Worm (Caenorhabditis elegans) whole organism, L3 larva: Measurements from ENCODE around the gene F42E8.1.

Source experiments
- R02D3.7 ChIP-seq: fragments of 150-350 bp; optimal IDR thresholded peaks from 2 replicates; lab custom pipeline; 2014; ENCODE audit warnings: missing biosample characterization, missing genetic modification characterization
- ZK546.5 ChIP-seq: sonication (generic microtip); optimal IDR thresholded peaks from 2 replicates; lab custom pipeline; 2017; ENCODE audit warnings: missing biosample characterization, missing genetic modification characterization
- aly-2 ChIP-seq: fragments of 150-350 bp; optimal IDR thresholded peaks from 2 replicates; lab custom pipeline; 2014; ENCODE audit warnings: missing biosample characterization, missing genetic modification characterization
- ama-1 ChIP-seq: fragments of 150-350 bp; optimal IDR thresholded peaks from 2 replicates; lab custom pipeline; 2018
- ceh-16 ChIP-seq: sonication (generic microtip); optimal IDR thresholded peaks from 2 replicates; lab custom pipeline; 2017; ENCODE audit warnings: missing biosample characterization, missing genetic modification characterization
- ceh-9 ChIP-seq: sonication (generic microtip); optimal IDR thresholded peaks from 2 replicates; lab custom pipeline; 2018; ENCODE audit warnings: missing biosample characterization, missing genetic modification characterization
- daf-12 ChIP-seq: fragments of 150-350 bp; optimal IDR thresholded peaks from 2 replicates; lab custom pipeline; 2014; ENCODE audit warnings: missing biosample characterization, missing genetic modification reagents, missing genetic modification characterization
- egl-27 ChIP-seq: sonication (generic microtip); optimal IDR thresholded peaks from 4 replicates; lab custom pipeline; 2017; ENCODE audit warnings: missing biosample characterization, missing genetic modification reagents, missing genetic modification characterization
- elt-1 ChIP-seq: fragments of 150-350 bp; optimal IDR thresholded peaks from 2 replicates; lab custom pipeline; 2014; ENCODE audit warnings: missing biosample characterization, missing genetic modification characterization
- elt-2 ChIP-seq: sonication (generic microtip); optimal IDR thresholded peaks from 2 replicates; lab custom pipeline; 2016; ENCODE audit warnings: missing genetic modification reagents, mild to moderate bottlenecking, missing genetic modification characterization, missing compliant biosample characterization
- elt-3 ChIP-seq, 3 experiments: fragments of 150-350 bp in 1 of 3; sonication (generic microtip) in 2 of 3; optimal IDR thresholded peaks; 2 replicates in 2 of 3; 4 replicates in 1 of 3; lab custom pipeline; 2014 to 2017; ENCODE audit warnings: missing biosample characterization in 3 of 3, missing genetic modification characterization in 3 of 3
- eor-1 ChIP-seq, 2 experiments: fragments of 150-350 bp; optimal IDR thresholded peaks; 2 replicates each; lab custom pipeline; 2014 to 2018; ENCODE audit warnings: missing biosample characterization in 2 of 2, missing genetic modification characterization in 2 of 2
- fkh-10 ChIP-seq: sonication (generic microtip); optimal IDR thresholded peaks from 2 replicates; lab custom pipeline; 2017; ENCODE audit warnings: missing biosample characterization, missing genetic modification reagents, missing genetic modification characterization
- fkh-2 ChIP-seq: fragments of 150-350 bp; optimal IDR thresholded peaks from 2 replicates; lab custom pipeline; 2014; ENCODE audit warnings: missing biosample characterization, missing genetic modification reagents, missing genetic modification characterization
- hmg-11 ChIP-seq: sonication (generic microtip); optimal IDR thresholded peaks from 2 replicates; lab custom pipeline; 2016; ENCODE audit warnings: missing genetic modification characterization, missing compliant biosample characterization
- jun-1 ChIP-seq: fragments of 150-350 bp; optimal IDR thresholded peaks from 2 replicates; lab custom pipeline; 2014; ENCODE audit warnings: missing biosample characterization, missing genetic modification reagents, missing genetic modification characterization
- lin-15B ChIP-seq: fragments of 150-350 bp; optimal IDR thresholded peaks from 2 replicates; lab custom pipeline; 2014; ENCODE audit warnings: missing biosample characterization, missing genetic modification characterization
- lin-39 ChIP-seq: fragments of 150-350 bp; optimal IDR thresholded peaks from 2 replicates; lab custom pipeline; 2018; ENCODE audit warnings: missing biosample characterization, missing genetic modification reagents, missing genetic modification characterization
- mdl-1 ChIP-seq: fragments of 150-350 bp; optimal IDR thresholded peaks from 2 replicates; lab custom pipeline; 2014; ENCODE audit warnings: missing biosample characterization, missing genetic modification characterization
- mml-1 ChIP-seq: fragments of 150-350 bp; sonication (generic microtip); optimal IDR thresholded peaks from 3 replicates; lab custom pipeline; 2014; ENCODE audit warnings: missing biosample characterization, missing genetic modification characterization
- nhr-11 ChIP-seq: fragments of 150-350 bp; optimal IDR thresholded peaks from 2 replicates; lab custom pipeline; 2014; ENCODE audit warnings: missing biosample characterization, missing genetic modification characterization
- nhr-23 ChIP-seq: fragments of 150-350 bp; optimal IDR thresholded peaks from 2 replicates; lab custom pipeline; 2014; ENCODE audit warnings: missing biosample characterization, missing genetic modification reagents, missing genetic modification characterization
- nhr-237 ChIP-seq: fragments of 150-350 bp; optimal IDR thresholded peaks from 2 replicates; lab custom pipeline; 2014; ENCODE audit warnings: missing biosample characterization, missing genetic modification characterization
- nhr-28 ChIP-seq: fragments of 150-350 bp; optimal IDR thresholded peaks from 2 replicates; lab custom pipeline; 2014; ENCODE audit warnings: missing biosample characterization, missing genetic modification characterization
- nhr-67 ChIP-seq: fragments of 150-350 bp; optimal IDR thresholded peaks from 2 replicates; lab custom pipeline; 2014; ENCODE audit warnings: missing biosample characterization, missing genetic modification characterization
- nhr-76 ChIP-seq: fragments of 150-350 bp; sonication (generic microtip); optimal IDR thresholded peaks from 5 replicates; lab custom pipeline; 2014; ENCODE audit warnings: missing biosample characterization, missing genetic modification characterization
- nhr-77 ChIP-seq: fragments of 150-350 bp; optimal IDR thresholded peaks from 2 replicates; lab custom pipeline; 2014; ENCODE audit warnings: missing biosample characterization, missing genetic modification characterization
- pha-4 ChIP-seq: fragments of 150-350 bp; optimal IDR thresholded peaks from 2 replicates; lab custom pipeline; 2014; ENCODE audit warnings: missing biosample characterization, missing genetic modification reagents, missing genetic modification characterization
- sea-2 ChIP-seq: fragments of 150-350 bp; sonication (generic microtip); optimal IDR thresholded peaks from 4 replicates; lab custom pipeline; 2014; ENCODE audit warnings: missing biosample characterization, missing genetic modification reagents, missing genetic modification characterization
- skn-1 ChIP-seq: fragments of 150-350 bp; optimal IDR thresholded peaks from 2 replicates; lab custom pipeline; 2014; ENCODE audit warnings: missing biosample characterization, missing genetic modification characterization
- tbx-2 ChIP-seq: sonication (generic microtip); optimal IDR thresholded peaks from 2 replicates; lab custom pipeline; 2016; ENCODE audit warnings: mild to moderate bottlenecking, missing genetic modification characterization, missing compliant biosample characterization
- unc-39 ChIP-seq: sonication (generic microtip); optimal IDR thresholded peaks from 4 replicates; lab custom pipeline; 2017; ENCODE audit warnings: missing biosample characterization, missing genetic modification characterization
- unc-62 ChIP-seq: fragments of 150-350 bp; sonication (generic microtip); optimal IDR thresholded peaks from 4 replicates; lab custom pipeline; 2014; ENCODE audit warnings: missing biosample characterization, missing genetic modification reagents, missing genetic modification characterization
- zag-1 ChIP-seq: fragments of 150-350 bp; optimal IDR thresholded peaks from 2 replicates; lab custom pipeline; 2014; ENCODE audit warnings: missing biosample characterization, missing genetic modification characterization

Gene F42E8.1

ce11 chrV:13025283-13025682 lies 36.7 kb upstream of the F42E8.1 start:
- no peak for TF ChIP-seq zag-1 (tag; lab: Kevin White, UChicago)
- no peak for TF ChIP-seq jun-1
- TF ChIP-seq fkh-10 (GFP tag; lab: Kevin White, UChicago): no peak
- no peak for TF ChIP-seq lin-39 (tag; lab: Kevin White, UChicago)
- TF ChIP-seq nhr-76 (tag; lab: Kevin White, UChicago): no peak
- no peak for TF ChIP-seq nhr-77 (tag; lab: Kevin White, UChicago)
- no peak for TF ChIP-seq ceh-9 (tag; lab: Kevin White, UChicago)
- no peak for TF ChIP-seq R02D3.7
- no peak for TF ChIP-seq mdl-1 (tag; lab: Kevin White, UChicago)
- TF ChIP-seq sea-2 (GFP tag; lab: Kevin White, UChicago): no peak
- TF ChIP-seq nhr-28 (tag; lab: Kevin White, UChicago): no peak
- TF ChIP-seq daf-12 (tag; lab: Kevin White, UChicago): no peak
- no peak for TF ChIP-seq unc-39 (tag; lab: Kevin White, UChicago)
- no peak for TF ChIP-seq fkh-2 (tag; lab: Kevin White, UChicago)

- TF ChIP-seq eor-1 (tag; optimal IDR thresholded peaks at IDR 0.05; lab: Kevin White, UChicago) (no peak), fkh-10 (GFP tag; lab: Kevin White, UChicago) (no peak), elt-2 (tag; lab: Kevin White, UChicago) (peak; percentile 17), nhr-77 (tag; lab: Kevin White, UChicago) (no peak)
These were observed 35.2 kb upstream of the F42E8.1 start for ce11 chrV:13026631-13027299.

ce11 chrV:13028871-13029270 lies 33.1 kb upstream of the F42E8.1 start:
- TF ChIP-seq fkh-10 (GFP tag; lab: Kevin White, UChicago): peak; percentile 13
- no peak for TF ChIP-seq fkh-2 (tag; lab: Kevin White, UChicago)
- TF ChIP-seq, all 47 proteins: peak for 1

- no peak for TF ChIP-seq tbx-2
- no peak for TF ChIP-seq nhr-237 (tag; lab: Kevin White, UChicago)
- no peak for TF ChIP-seq nhr-23 (tag; lab: Kevin White, UChicago)
These were observed 28.7 kb upstream of the F42E8.1 start, which contains the start of gene W07G4.1 for ce11 chrV:13033223-13033622. Gene W07G4.1 (plus strand): TSS chrV:13033523.

- TF ChIP-seq elt-3 (tag; optimal IDR thresholded peaks at IDR 0.05; lab: Kevin White, UChicago) (no peak), fkh-10 (GFP tag; lab: Kevin White, UChicago) (no peak), unc-62 (GFP tag; lab: Kevin White, UChicago) (no peak), elt-1 (no peak), ceh-16 (tag; lab: Kevin White, UChicago) (no peak), pha-4 (tag; lab: Kevin White, UChicago) (no peak), sea-2 (GFP tag; lab: Kevin White, UChicago) (no peak), ama-1 (lab: Kevin White, UChicago) (no peak), hmg-11 (tag; lab: Kevin White, UChicago) (no peak), mml-1 (no peak), daf-12 (tag; lab: Kevin White, UChicago) (no peak), ceh-9 (tag; lab: Kevin White, UChicago) (no peak), ZK546.5 (tag; lab: Kevin White, UChicago) (no peak), nhr-67 (no peak), skn-1 (tag; lab: Kevin White, UChicago) (no peak), egl-27 (no peak), aly-2 (tag; lab: Kevin White, UChicago) (no peak)
These were observed 27.3 kb upstream of the F42E8.1 start, which contains the start of gene W07G4.7 for ce11 chrV:13034604-13035003. Gene W07G4.7 (minus strand): TSS chrV:13034704.

ce11 chrV:13036466-13036865 lies 25.5 kb upstream of the F42E8.1 start, which contains the start of gene W07G4.2:
Gene W07G4.2 (minus strand): TSS chrV:13036566.
- no peak for TF ChIP-seq zag-1 (tag; lab: Kevin White, UChicago)
- TF ChIP-seq nhr-11: no peak
- TF ChIP-seq nhr-77 (tag; lab: Kevin White, UChicago): no peak
- no peak for TF ChIP-seq lin-15B (tag; lab: Kevin White, UChicago)
- no peak for TF ChIP-seq eor-1 (tag; optimal IDR thresholded peaks at IDR 0.05; lab: Kevin White, UChicago)
- no peak for TF ChIP-seq elt-1
- TF ChIP-seq egl-27: no peak
- TF ChIP-seq, all 47 proteins: peak for 0
